Worm (Caenorhabditis elegans): Measurements from ENCODE around the gene ced-11.

The ced-11 gene

ce11 chrIII:9080127-9080526 is 39.2 kb upstream of the ced-11 start:
- TF ChIP-seq lsy-27 (tag; optimal IDR thresholded peaks at IDR 0.05; ENCODE audit: borderline replicate concordance, insufficient read depth) = no peak
- no peak for TF ChIP-seq D2030.7 (GFP tag; IDR thresholded peaks at IDR 0.05)
- no peak for TF ChIP-seq ekl-4 (GFP tag; IDR thresholded peaks at IDR 0.05)
- no peak for TF ChIP-seq mcd-1 (GFP tag; IDR thresholded peaks at IDR 0.05)
- TF ChIP-seq F23B12.7 (tag; optimal IDR thresholded peaks at IDR 0.05; ENCODE audit: insufficient read depth) = no peak
- TF ChIP-seq Y53G8AR.9 (GFP tag; conservative IDR thresholded peaks at IDR 0.05) = no peak
- TF ChIP-seq rec-8 (tag; optimal IDR thresholded peaks at IDR 0.05) = no peak
- TF ChIP-seq attf-6 (GFP tag; IDR thresholded peaks at IDR 0.05) = no peak
- TF ChIP-seq F49E8.2 (tag; optimal IDR thresholded peaks at IDR 0.05; ENCODE audit: insufficient read depth) = no peak
- no peak for TF ChIP-seq him-1 (tag; optimal IDR thresholded peaks at IDR 0.05)

ce11 chrIII:9081055-9081454 is 38.3 kb upstream of the ced-11 start, which contains the start of gene far-1:
Gene far-1 (minus strand): TSS chrIII:9081179.
- TF ChIP-seq dpff-1 (tag; optimal IDR thresholded peaks at IDR 0.05) (no peak), tbx-9 (tag; optimal IDR thresholded peaks at IDR 0.05; ENCODE audit: borderline replicate concordance) (no peak), lsy-27 (tag; optimal IDR thresholded peaks at IDR 0.05; ENCODE audit: borderline replicate concordance, insufficient read depth) (no peak), F57A8.1 (GFP tag; optimal IDR thresholded peaks at IDR 0.05) (no peak), F37B4.10 (GFP tag; IDR thresholded peaks at IDR 0.05) (no peak), chd-7 (tag; optimal IDR thresholded peaks at IDR 0.05) (no peak), egl-44 (GFP tag; IDR thresholded peaks at IDR 0.05) (no peak), mel-28 (tag; optimal IDR thresholded peaks at IDR 0.05; ENCODE audit: borderline replicate concordance) (no peak), rec-8 (tag; optimal IDR thresholded peaks at IDR 0.05) (no peak)

- no peak for TF ChIP-seq madf-6 (GFP tag; IDR thresholded peaks at IDR 0.05)
- TF ChIP-seq Y53G8AR.9 (GFP tag; conservative IDR thresholded peaks at IDR 0.05) = no peak
- TF ChIP-seq bed-2 (GFP tag; IDR thresholded peaks at IDR 0.05) = no peak
- TF ChIP-seq mcd-1 (GFP tag; IDR thresholded peaks at IDR 0.05) = no peak
- no peak for TF ChIP-seq F39B2.1 (GFP tag; IDR thresholded peaks at IDR 0.05)
- TF ChIP-seq nfyb-1 (GFP tag; IDR thresholded peaks at IDR 0.05) = 0 out of 2 replicates have a peak, but pooled peaks have one; percentile 46
- no peak for TF ChIP-seq snpc-4 (GFP tag; optimal IDR thresholded peaks at IDR 0.05)
- TF ChIP-seq snpc-4 (tag; optimal IDR thresholded peaks at IDR 0.05) = no peak
- no peak for TF ChIP-seq repo-1 (tag; optimal IDR thresholded peaks at IDR 0.05)
- no peak for TF ChIP-seq ztf-18 (tag; optimal IDR thresholded peaks at IDR 0.05)
- no peak for TF ChIP-seq ZK185.1 (tag; optimal IDR thresholded peaks at IDR 0.05; ENCODE audit: poor library complexity, severe bottlenecking)
- no peak for TF ChIP-seq ceh-91 (GFP tag; IDR thresholded peaks at IDR 0.05)
- no peak for TF ChIP-seq mes-4 (tag; optimal IDR thresholded peaks at IDR 0.05)
- TF ChIP-seq F52B5.7 (tag; optimal IDR thresholded peaks at IDR 0.05) = no peak
- TF ChIP-seq egrh-3 (GFP tag; IDR thresholded peaks at IDR 0.05) = 0 out of 2 replicates have a peak, but pooled peaks have one; percentile 6
- peak; percentile 75 for TF ChIP-seq zfh-2 (GFP tag; conservative IDR thresholded peaks at IDR 0.05)
- TF ChIP-seq F37B4.10 (GFP tag; IDR thresholded peaks at IDR 0.05) = no peak
- TF ChIP-seq B0035.1 (tag; optimal IDR thresholded peaks at IDR 0.05) = no peak
- no peak for TF ChIP-seq sea-2 (GFP tag; IDR thresholded peaks at IDR 0.05)
- no peak for TF ChIP-seq K11D2.4 (GFP tag; IDR thresholded peaks at IDR 0.05)
- no peak for TF ChIP-seq athp-1 (tag; optimal IDR thresholded peaks at IDR 0.05)
- no peak for TF ChIP-seq hrde-1 (tag; optimal IDR thresholded peaks at IDR 0.05; ENCODE audit: borderline replicate concordance)
- TF ChIP-seq T26A5.8 (tag; optimal IDR thresholded peaks at IDR 0.05) = no peak
- no peak for TF ChIP-seq F55B11.4 (tag; optimal IDR thresholded peaks at IDR 0.05; ENCODE audit: borderline replicate concordance, insufficient read depth)
- no peak for TF ChIP-seq ceh-58 (GFP tag; IDR thresholded peaks at IDR 0.05)
These were observed 37.6 kb upstream of the ced-11 start, which contains the start of gene far-2 for ce11 chrIII:9081763-9082162. Gene far-2 (plus strand): TSS chrIII:9081828.
